Fruit fly (Drosophila melanogaster): ENCODE data around the gene alpha-Man-Ia.

- TF ChIP-seq Sin3A (optimal IDR thresholded peaks at IDR 0.05) (no peak), h (optimal IDR thresholded peaks at IDR 0.05) (no peak), psq (optimal IDR thresholded peaks at IDR 0.05) (no peak), Myc (optimal IDR thresholded peaks at IDR 0.05) (no peak)
Observed at dm6 chrX:10367372-10367771, 41.6 kb upstream of the alpha-Man-Ia start, which contains the start of gene CG32679.
